Worm (Caenorhabditis elegans) whole organism, L3 larva: ENCODE measurements around the gene K09F6.9.

Experiments
- ceh-16 ChIP-seq: sonication (generic microtip); optimal IDR thresholded peaks from 2 replicates; lab custom pipeline; 2017; ENCODE audit warnings: missing biosample characterization, missing genetic modification characterization
- mml-1 ChIP-seq: fragments of 150-350 bp; sonication (generic microtip); optimal IDR thresholded peaks from 3 replicates; lab custom pipeline; 2014; ENCODE audit warnings: missing biosample characterization, missing genetic modification characterization
- skn-1 ChIP-seq: fragments of 150-350 bp; optimal IDR thresholded peaks from 2 replicates; lab custom pipeline; 2014; ENCODE audit warnings: missing biosample characterization, missing genetic modification characterization

DNA sequence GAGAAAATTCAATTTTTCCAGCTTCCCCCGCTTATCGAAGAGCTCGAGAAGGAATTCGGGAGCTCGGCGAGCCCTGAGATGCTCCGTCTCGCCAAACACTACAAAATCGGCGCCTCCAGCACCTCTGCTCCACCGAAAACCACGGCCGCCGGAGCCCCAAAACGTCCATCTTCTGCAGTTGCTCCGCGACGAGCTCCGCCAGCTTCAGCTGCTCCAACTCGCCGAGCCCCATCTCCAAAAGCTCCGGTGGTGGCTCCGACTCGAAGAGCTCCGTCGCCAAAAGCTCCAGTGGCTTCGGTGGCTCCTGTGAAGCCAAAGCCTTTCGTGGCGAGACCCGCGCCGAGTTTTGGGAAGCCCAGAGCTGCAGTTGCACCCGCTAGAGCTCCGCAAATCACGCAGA, 30.9 kb downstream of the K09F6.9 start:
- no peak for TF ChIP-seq mml-1 (tag; lab: Kevin White, UChicago)
- TF ChIP-seq skn-1, result no peak
- TF ChIP-seq ceh-16 (tag; lab: Kevin White, UChicago), result no peak
